Fruit fly (Drosophila melanogaster) whole organism, embryonic: Measurements from ENCODE around the gene CG7550.

Source experiments
- B-H2 ChIP-seq: fragments of 200-800 bp; sonication (Bioruptor generic); optimal IDR thresholded peaks from 2 replicates; lab custom pipeline; 2018; ENCODE audit warnings: missing biosample characterization, mild to moderate bottlenecking, missing genetic modification characterization
- BtbVII ChIP-seq: fragments of 200-800 bp; sonication (Bioruptor generic); optimal IDR thresholded peaks from 3 replicates; lab custom pipeline; 2017; ENCODE audit warnings: missing biosample characterization, mild to moderate bottlenecking, missing genetic modification characterization
- CG10209 ChIP-seq: fragments of 200-800 bp; sonication (Bioruptor generic); optimal IDR thresholded peaks from 3 replicates; lab custom pipeline; 2017; ENCODE audit warnings: missing biosample characterization, mild to moderate bottlenecking, missing genetic modification characterization, missing genetic modification reagents
- CG11456 ChIP-seq: fragments of 200-800 bp; sonication (Bioruptor generic); IDR thresholded peaks from 3 replicates; pipeline ENCODE4 v1.3.6; 2022; ENCODE audit warnings: missing biosample characterization, missing genetic modification characterization
- CG12071 ChIP-seq: fragments of 200-800 bp; sonication (Bioruptor generic); optimal IDR thresholded peaks from 3 replicates; lab custom pipeline; 2018; ENCODE audit warnings: missing biosample characterization, mild to moderate bottlenecking, missing genetic modification characterization
- CG12659 ChIP-seq: fragments of 200-800 bp; sonication (Bioruptor generic); optimal IDR thresholded peaks from 3 replicates; lab custom pipeline; 2017; ENCODE audit warnings: mild to moderate bottlenecking, missing biosample characterization, missing genetic modification reagents, missing genetic modification characterization
- CG13894 ChIP-seq: fragments of 200-800 bp; sonication (Bioruptor generic); optimal IDR thresholded peaks from 3 replicates; lab custom pipeline; 2018; ENCODE audit warnings: missing biosample characterization, mild to moderate bottlenecking, missing genetic modification characterization, moderate library complexity
- CG15696 ChIP-seq: fragments of 200-800 bp; sonication (Bioruptor generic); optimal IDR thresholded peaks from 2 replicates; lab custom pipeline; 2019; ENCODE audit warnings: missing biosample characterization, mild to moderate bottlenecking, missing genetic modification characterization, moderate library complexity
- CG17912 ChIP-seq: fragments of 200-800 bp; sonication (Bioruptor generic); optimal IDR thresholded peaks from 2 replicates; lab custom pipeline; 2018; ENCODE audit warnings: missing biosample characterization, mild to moderate bottlenecking, missing genetic modification characterization
- CG18599 ChIP-seq: fragments of 200-800 bp; sonication (Bioruptor generic); optimal IDR thresholded peaks from 3 replicates; lab custom pipeline; 2017; ENCODE audit warnings: missing biosample characterization, missing genetic modification characterization, mild to moderate bottlenecking, moderate library complexity, missing genetic modification reagents
- CG2116 ChIP-seq: fragments of 200-800 bp; sonication (Bioruptor generic); optimal IDR thresholded peaks from 3 replicates; lab custom pipeline; 2018; ENCODE audit warnings: missing biosample characterization, mild to moderate bottlenecking, missing genetic modification characterization
- CG32767 ChIP-seq: fragments of 200-800 bp; sonication (Bioruptor generic); IDR thresholded peaks from 2 replicates; pipeline ENCODE4 v1.3.6; 2022; ENCODE audit warnings: missing biosample characterization, missing genetic modification characterization
- CG5180 ChIP-seq: fragments of 200-800 bp; sonication (Bioruptor generic); optimal IDR thresholded peaks from 3 replicates; lab custom pipeline; 2017; ENCODE audit warnings: missing biosample characterization, missing genetic modification characterization, mild to moderate bottlenecking, moderate library complexity, missing genetic modification reagents
- CG6791 ChIP-seq: fragments of 200-800 bp; sonication (Bioruptor generic); IDR thresholded peaks from 3 replicates; pipeline ENCODE4 v1.3.6; 2022; ENCODE audit warnings: missing biosample characterization, missing genetic modification characterization; ENCODE audit not compliant: partially characterized antibody
- CG7987 ChIP-seq: fragments of 200-800 bp; sonication (Bioruptor generic); optimal IDR thresholded peaks from 2 replicates; lab custom pipeline; 2018; ENCODE audit warnings: missing biosample characterization, mild to moderate bottlenecking, missing genetic modification characterization, moderate library complexity
- CG8290 ChIP-seq, 3 experiments: fragments of 200-800 bp; sonication (Bioruptor generic); optimal IDR thresholded peaks; 2 replicates each; lab custom pipeline; 2016 to 2019; ENCODE audit warnings: missing biosample characterization in 3 of 3, missing genetic modification characterization in 3 of 3, mild to moderate bottlenecking in 2 of 3, moderate library complexity in 1 of 3
- CG9727 ChIP-seq: fragments of 200-800 bp; sonication (Bioruptor generic); optimal IDR thresholded peaks from 3 replicates; lab custom pipeline; 2017; ENCODE audit warnings: missing biosample characterization, mild to moderate bottlenecking, missing genetic modification characterization
- CrebB ChIP-seq: fragments of 200-800 bp; sonication (Bioruptor generic); optimal IDR thresholded peaks from 3 replicates; lab custom pipeline; 2018; ENCODE audit warnings: missing biosample characterization, mild to moderate bottlenecking, missing genetic modification characterization
- Dbx ChIP-seq: fragments of 200-800 bp; sonication (Bioruptor generic); IDR thresholded peaks from 3 replicates; pipeline ENCODE4 v1.3.6; 2022; ENCODE audit warnings: missing biosample characterization, missing genetic modification characterization
- E2f2 ChIP-seq: fragments of 200-800 bp; sonication (Bioruptor generic); IDR thresholded peaks from 2 replicates; pipeline ENCODE4 v1.3.6; 2022; ENCODE audit warnings: missing biosample characterization, missing genetic modification characterization
- Fer1 ChIP-seq: fragments of 200-800 bp; sonication (Bioruptor generic); optimal IDR thresholded peaks from 2 replicates; lab custom pipeline; 2017; ENCODE audit warnings: missing biosample characterization, mild to moderate bottlenecking, missing genetic modification characterization
- GATAe ChIP-seq: fragments of 200-800 bp; sonication (Bioruptor generic); conservative IDR thresholded peaks from 2 replicates; pipeline ENCODE4 v1.3.6; 2022; ENCODE audit warnings: missing biosample characterization, missing genetic modification characterization
- HHEX ChIP-seq: fragments of 200-800 bp; sonication (Bioruptor generic); optimal IDR thresholded peaks from 3 replicates; lab custom pipeline; 2017; ENCODE audit warnings: missing biosample characterization, mild to moderate bottlenecking, missing genetic modification characterization, missing genetic modification reagents
- Hey ChIP-seq: fragments of 200-800 bp; sonication (Bioruptor generic); optimal IDR thresholded peaks from 3 replicates; lab custom pipeline; 2018; ENCODE audit warnings: missing biosample characterization, mild to moderate bottlenecking, missing genetic modification characterization
- Meics ChIP-seq: fragments of 200-800 bp; sonication (Bioruptor generic); optimal IDR thresholded peaks from 2 replicates; lab custom pipeline; 2017; ENCODE audit warnings: missing biosample characterization, mild to moderate bottlenecking, missing genetic modification characterization
- Nf-YC ChIP-seq: fragments of 200-800 bp; optimal IDR thresholded peaks from 3 replicates; lab custom pipeline; 2019; ENCODE audit warnings: missing biosample characterization, mild to moderate bottlenecking, missing genetic modification characterization, moderate library complexity
- Rfx ChIP-seq: fragments of 200-800 bp; sonication (Bioruptor generic); IDR thresholded peaks from 2 replicates; pipeline ENCODE4 v1.3.6; 2022; ENCODE audit warnings: missing biosample characterization, missing genetic modification characterization
- bcd ChIP-seq: fragments of 200-800 bp; sonication (Bioruptor generic); optimal IDR thresholded peaks from 2 replicates; lab custom pipeline; 2017; ENCODE audit warnings: missing biosample characterization, mild to moderate bottlenecking, missing genetic modification characterization
- chn ChIP-seq: fragments of 200-800 bp; sonication (Bioruptor generic); optimal IDR thresholded peaks from 2 replicates; lab custom pipeline; 2016; ENCODE audit warnings: missing biosample characterization, missing genetic modification characterization
- cwo ChIP-seq: fragments of 200-800 bp; sonication (Bioruptor generic); optimal IDR thresholded peaks from 3 replicates; lab custom pipeline; 2017; ENCODE audit warnings: missing biosample characterization, missing genetic modification characterization, mild to moderate bottlenecking, moderate library complexity, missing genetic modification reagents
- dimm ChIP-seq: fragments of 200-800 bp; sonication (Bioruptor generic); IDR thresholded peaks from 2 replicates; pipeline ENCODE4 v1.3.6; 2022; ENCODE audit warnings: missing biosample characterization, missing genetic modification characterization
- dmrt11E ChIP-seq: fragments of 200-800 bp; sonication (Bioruptor generic); optimal IDR thresholded peaks from 3 replicates; lab custom pipeline; 2018; ENCODE audit warnings: missing biosample characterization, mild to moderate bottlenecking, missing genetic modification characterization, moderate library complexity
- dysf ChIP-seq: fragments of 200-800 bp; sonication (Bioruptor generic); IDR thresholded peaks from 3 replicates; pipeline ENCODE4 v1.3.6; 2022; ENCODE audit warnings: missing biosample characterization, missing genetic modification characterization
- gcm ChIP-seq: fragments of 200-800 bp; sonication (Bioruptor generic); optimal IDR thresholded peaks from 2 replicates; lab custom pipeline; 2019; ENCODE audit warnings: missing biosample characterization, mild to moderate bottlenecking, missing genetic modification characterization, moderate library complexity
- grn ChIP-seq: fragments of 200-800 bp; sonication (Bioruptor generic); optimal IDR thresholded peaks from 3 replicates; lab custom pipeline; 2017; ENCODE audit warnings: missing biosample characterization, missing genetic modification characterization
- hth ChIP-seq: fragments of >200 bp; optimal IDR thresholded peaks from 2 replicates; lab custom pipeline; 2017; ENCODE audit warnings: inconsistent platforms
- lab ChIP-seq: fragments of 200-800 bp; sonication (Bioruptor generic); optimal IDR thresholded peaks from 3 replicates; lab custom pipeline; 2017; ENCODE audit warnings: missing biosample characterization, missing genetic modification characterization, mild to moderate bottlenecking, moderate library complexity, missing genetic modification reagents
- mirr ChIP-seq: fragments of 200-800 bp; sonication (Bioruptor generic); optimal IDR thresholded peaks from 3 replicates; lab custom pipeline; 2018; ENCODE audit warnings: missing biosample characterization, mild to moderate bottlenecking, missing genetic modification characterization
- nerfin-2 ChIP-seq: fragments of 200-800 bp; sonication (Bioruptor generic); IDR thresholded peaks from 2 replicates; pipeline ENCODE4 v1.3.6; 2022; ENCODE audit warnings: missing biosample characterization, missing genetic modification characterization; ENCODE audit not compliant: partially characterized antibody
- p53 ChIP-seq: fragments of 200-800 bp; sonication (Bioruptor generic); optimal IDR thresholded peaks from 2 replicates; lab custom pipeline; 2016; ENCODE audit warnings: missing biosample characterization, missing genetic modification characterization
- pfk ChIP-seq: fragments of 200-800 bp; sonication (Bioruptor generic); optimal IDR thresholded peaks from 2 replicates; lab custom pipeline; 2018; ENCODE audit warnings: missing biosample characterization, mild to moderate bottlenecking, missing genetic modification characterization, moderate library complexity
- sd ChIP-seq: fragments of 200-800 bp; sonication (Bioruptor generic); optimal IDR thresholded peaks from 3 replicates; lab custom pipeline; 2018; ENCODE audit warnings: missing biosample characterization, mild to moderate bottlenecking, missing genetic modification characterization, moderate library complexity
- sug ChIP-seq: fragments of 200-800 bp; optimal IDR thresholded peaks from 2 replicates; lab custom pipeline; 2019; ENCODE audit warnings: missing biosample characterization, mild to moderate bottlenecking, missing genetic modification characterization, moderate library complexity
- tll ChIP-seq, 2 experiments: fragments of 200-800 bp in 1 of 2; fragments of >200 bp in 1 of 2; sonication (Bioruptor generic) in 1 of 2; optimal IDR thresholded peaks; 2 replicates each; lab custom pipeline; 2017 to 2019; ENCODE audit warnings: missing biosample characterization in 2 of 2, missing genetic modification characterization in 2 of 2, mild to moderate bottlenecking in 1 of 2, moderate library complexity in 1 of 2
- unpg ChIP-seq: fragments of 200-800 bp; sonication (Bioruptor generic); optimal IDR thresholded peaks from 3 replicates; lab custom pipeline; 2018; ENCODE audit warnings: missing biosample characterization, mild to moderate bottlenecking, missing genetic modification characterization, moderate library complexity
- vvl ChIP-seq: fragments of 200-800 bp; sonication (Bioruptor generic); IDR thresholded peaks from 2 replicates; pipeline ENCODE4 v1.3.6; 2022; ENCODE audit warnings: missing biosample characterization, missing genetic modification characterization
- zfh2 ChIP-seq: fragments of 200-800 bp; sonication (Bioruptor generic); optimal IDR thresholded peaks from 2 replicates; lab custom pipeline; 2016; ENCODE audit warnings: missing biosample characterization, missing genetic modification characterization

Gene CG7550

DNA sequence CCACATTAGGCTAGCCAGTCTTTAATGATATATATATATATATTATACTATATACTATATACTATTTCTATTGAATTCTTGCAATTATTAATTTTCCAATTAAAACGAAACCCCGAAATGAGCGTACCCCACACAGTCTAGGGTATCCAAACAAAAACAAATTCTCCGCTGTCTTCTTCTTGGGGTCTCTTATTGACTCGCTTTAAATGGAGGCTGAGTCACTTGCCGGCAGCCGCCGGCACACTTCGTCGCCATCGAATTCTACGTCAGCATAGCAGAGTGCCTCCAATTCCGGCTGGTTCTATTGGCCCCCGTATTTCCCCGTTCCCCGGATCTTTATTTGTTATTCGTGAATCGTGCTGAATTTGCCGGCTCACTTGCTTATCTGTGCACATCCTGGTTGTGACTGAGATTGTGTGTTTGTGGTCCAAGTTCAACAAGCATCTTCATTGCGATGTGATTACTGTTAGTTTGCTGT is 29.6 kb downstream of the CG7550 start (continued):
- TF ChIP-seq CG32767 (GFP tag; lab: Robert Waterston, UW) (no peak), zfh2 (GFP tag; lab: Kevin White, UChicago) (no peak), gcm (GFP tag; lab: Kevin White, UChicago) (no peak), pfk (no peak)

dm6 chr3L:8093553-8093952 is 30.8 kb downstream of the CG7550 start:
- TF ChIP-seq cwo, result peak; percentile 95
- TF ChIP-seq tll (GFP tag; optimal IDR thresholded peaks at IDR 0.05; lab: Kevin White, UChicago), result no peak
- TF ChIP-seq unpg (GFP tag; lab: Kevin White, UChicago), result peak; percentile 11
- TF ChIP-seq dysf (GFP tag; lab: Robert Waterston, UW), result peak; percentile 20; the same call in 1 of the 3 replicates
- peak; percentile 15 for TF ChIP-seq CG10209 (GFP tag; lab: Kevin White, UChicago)
- peak; percentile 29 for TF ChIP-seq CG12659 (GFP tag; lab: Kevin White, UChicago)
- peak; percentile 8 for TF ChIP-seq BtbVII (GFP tag; lab: Kevin White, UChicago)
- peak; percentile 88 for TF ChIP-seq sug (tag; lab: Kevin White, UChicago)
- peak; percentile 22 for TF ChIP-seq Meics
- TF ChIP-seq HHEX (GFP tag; lab: Kevin White, UChicago), result peak; percentile 45
- peak; percentile 0 for TF ChIP-seq CrebB (tag; lab: Kevin White, UChicago)
- TF ChIP-seq grn, result peak; percentile 79
- TF ChIP-seq chn (GFP tag; lab: Kevin White, UChicago), result no peak
- TF ChIP-seq Fer1 (GFP tag; lab: Kevin White, UChicago), result peak; percentile 47
- TF ChIP-seq CG18599 (GFP tag; lab: Kevin White, UChicago), result peak; percentile 48
- TF ChIP-seq GATAe (GFP tag; lab: Robert Waterston, UW), result peak; percentile 61; the same call in 1 of the 2 replicates
- peak; percentile 18 for TF ChIP-seq B-H2 (GFP tag; lab: Kevin White, UChicago)
- peak; percentile 92 for TF ChIP-seq mirr
- no peak for TF ChIP-seq nerfin-2 (GFP tag; lab: Robert Waterston, UW)
- no peak for TF ChIP-seq CG17912 (GFP tag; lab: Kevin White, UChicago)
- no peak for TF ChIP-seq CG15696 (tag; lab: Kevin White, UChicago)
- TF ChIP-seq dmrt11E (tag; lab: Kevin White, UChicago), result peak; percentile 26
- peak; percentile 34 for TF ChIP-seq CG9727 (GFP tag; lab: Kevin White, UChicago)
- no peak for TF ChIP-seq E2f2 (GFP tag; lab: Robert Waterston, UW)
- TF ChIP-seq CG7987 (GFP tag; lab: Kevin White, UChicago), result peak; percentile 65
- TF ChIP-seq CG2116, result peak; percentile 13
- TF ChIP-seq CG11456 (GFP tag; lab: Robert Waterston, UW), result no peak
- peak; percentile 90 for TF ChIP-seq sd (tag; lab: Kevin White, UChicago)
- no peak for TF ChIP-seq vvl (GFP tag; lab: Robert Waterston, UW)
- peak; percentile 47 for TF ChIP-seq Hey
- peak; percentile 13 for TF ChIP-seq CG12071 (GFP tag; lab: Kevin White, UChicago)
- no peak for TF ChIP-seq dimm
- no peak for TF ChIP-seq CG6791 (GFP tag; lab: Robert Waterston, UW)
- no peak for TF ChIP-seq bcd (GFP tag; lab: Kevin White, UChicago)
- no peak for TF ChIP-seq CG5180 (GFP tag; lab: Kevin White, UChicago)
- TF ChIP-seq Rfx (GFP tag; lab: Robert Waterston, UW), result peak; percentile 39; the same call in 1 of the 2 replicates
- no peak for TF ChIP-seq hth (lab: Kevin White, UChicago)
- TF ChIP-seq CG8290 (GFP tag; optimal IDR thresholded peaks at IDR 0.05; lab: Kevin White, UChicago), result no peak
- peak in 1 of 2 experiments; percentile 54 for TF ChIP-seq CG8290 (tag; optimal IDR thresholded peaks at IDR 0.05; lab: Kevin White, UChicago)
- TF ChIP-seq Dbx (GFP tag; lab: Robert Waterston, UW), result no peak
- no peak for TF ChIP-seq Nf-YC (tag; lab: Kevin White, UChicago)
- TF ChIP-seq lab, result peak; percentile 64
- TF ChIP-seq p53, result no peak
- TF ChIP-seq CG13894 (tag; lab: Kevin White, UChicago), result peak; percentile 21
